Worm (Caenorhabditis elegans): ENCODE results near the gene pph-1.

pph-1 gene

ce11 chrV:10729456-10729904 lies 27.1 kb downstream of the pph-1 start:
- TF ChIP-seq dpff-1 (tag; optimal IDR thresholded peaks at IDR 0.05) (no peak), snpc-1.1 (tag; optimal IDR thresholded peaks at IDR 0.05; ENCODE audit: insufficient read depth) (no peak), lsy-27 (tag; optimal IDR thresholded peaks at IDR 0.05; ENCODE audit: borderline replicate concordance, insufficient read depth) (no peak), F57A8.1 (GFP tag; optimal IDR thresholded peaks at IDR 0.05) (no peak), lin-54 (GFP tag; optimal IDR thresholded peaks at IDR 0.05) (no peak), egl-44 (GFP tag; IDR thresholded peaks at IDR 0.05) (no peak), ceh-27 (GFP tag; optimal IDR thresholded peaks at IDR 0.05) (no peak), ets-4 (GFP tag; optimal IDR thresholded peaks at IDR 0.05) (peak; percentile 35), C06A6.2 (GFP tag; conservative IDR thresholded peaks at IDR 0.05) (no peak), B0019.2 (GFP tag; conservative IDR thresholded peaks at IDR 0.05) (no peak), F37B4.10 (GFP tag; IDR thresholded peaks at IDR 0.05) (no peak), dox-1 (GFP tag; IDR thresholded peaks at IDR 0.05) (peak; percentile 15; the same call in 1 of the 2 replicates), ceh-58 (GFP tag; IDR thresholded peaks at IDR 0.05) (no peak), madf-3 (GFP tag; IDR thresholded peaks at IDR 0.05) (no peak), F57C9.4 (tag; optimal IDR thresholded peaks at IDR 0.05) (no peak), hrde-1 (tag; optimal IDR thresholded peaks at IDR 0.05; ENCODE audit: borderline replicate concordance) (no peak), rpc-1 (optimal IDR thresholded peaks at IDR 0.05) (no peak), rpc-1 (tag; optimal IDR thresholded peaks at IDR 0.05) (no peak), ztf-22 (GFP tag; optimal IDR thresholded peaks at IDR 0.05) (peak; percentile 29), athp-1 (tag; optimal IDR thresholded peaks at IDR 0.05) (no peak), rec-8 (tag; optimal IDR thresholded peaks at IDR 0.05) (no peak), fkh-3 (tag; optimal IDR thresholded peaks at IDR 0.05) (no peak), atf-7 (tag; optimal IDR thresholded peaks at IDR 0.05) (peak; percentile 51), Y53G8AR.9 (GFP tag; conservative IDR thresholded peaks at IDR 0.05) (no peak), unc-62 (GFP tag; optimal IDR thresholded peaks at IDR 0.05) (no peak), Y79H2A.3 (GFP tag; conservative IDR thresholded peaks at IDR 0.05) (no peak), bed-2 (GFP tag; IDR thresholded peaks at IDR 0.05) (no peak), zfh-2 (GFP tag; conservative IDR thresholded peaks at IDR 0.05) (no peak), ztf-26 (tag; optimal IDR thresholded peaks at IDR 0.05) (peak; percentile 17), dpl-1 (GFP tag; optimal IDR thresholded peaks at IDR 0.05) (no peak), snpc-3.4 (tag; optimal IDR thresholded peaks at IDR 0.05) (no peak), let-526 (GFP tag; IDR thresholded peaks at IDR 0.05) (no peak), pbrm-1 (GFP tag; IDR thresholded peaks at IDR 0.05) (no peak), hmg-20 (GFP tag; IDR thresholded peaks at IDR 0.05) (no peak), lir-1 (GFP tag; conservative IDR thresholded peaks at IDR 0.05) (no peak), tbx-9 (tag; optimal IDR thresholded peaks at IDR 0.05; ENCODE audit: borderline replicate concordance) (no peak), F10E7.11 (tag; optimal IDR thresholded peaks at IDR 0.05) (no peak), die-1 (tag; optimal IDR thresholded peaks at IDR 0.05) (no peak), Y67H2A.10 (GFP tag; conservative IDR thresholded peaks at IDR 0.05) (no peak), ztf-3 (GFP tag; optimal IDR thresholded peaks at IDR 0.05) (no peak), ztf-18 (tag; optimal IDR thresholded peaks at IDR 0.05) (no peak), nhr-179 (tag; optimal IDR thresholded peaks at IDR 0.05) (no peak), attf-3 (GFP tag; conservative IDR thresholded peaks at IDR 0.05) (no peak), K12H6.12 (tag; optimal IDR thresholded peaks at IDR 0.05) (no peak), gei-17 (GFP tag; optimal IDR thresholded peaks at IDR 0.05) (no peak), mel-28 (tag; optimal IDR thresholded peaks at IDR 0.05; ENCODE audit: borderline replicate concordance) (no peak), efl-1 (GFP tag; optimal IDR thresholded peaks at IDR 0.05) (no peak), tlf-1 (GFP tag; optimal IDR thresholded peaks at IDR 0.05) (no peak), hlh-12 (tag; optimal IDR thresholded peaks at IDR 0.05) (no peak)
